Fruit fly (Drosophila melanogaster) whole organism, embryonic: ENCODE measurements around the gene Stat92E.

Source experiments
- CG10366 ChIP-seq: fragments of 200-800 bp; sonication (Bioruptor generic); IDR thresholded peaks from 2 replicates; pipeline ENCODE4 v1.3.6; 2022; ENCODE audit warnings: missing biosample characterization, missing genetic modification characterization
- CG10431 ChIP-seq: fragments of 200-800 bp; sonication (Bioruptor generic); optimal IDR thresholded peaks from 3 replicates; lab custom pipeline; 2018; ENCODE audit warnings: missing biosample characterization, mild to moderate bottlenecking, missing genetic modification characterization
- CG12071 ChIP-seq: fragments of 200-800 bp; sonication (Bioruptor generic); optimal IDR thresholded peaks from 3 replicates; lab custom pipeline; 2018; ENCODE audit warnings: missing biosample characterization, mild to moderate bottlenecking, missing genetic modification characterization
- CG13123 ChIP-seq: fragments of 200-800 bp; sonication (Bioruptor generic); optimal IDR thresholded peaks from 2 replicates; lab custom pipeline; 2016; ENCODE audit warnings: missing biosample characterization, missing genetic modification characterization
- CG31224 ChIP-seq: fragments of 200-800 bp; sonication (Bioruptor generic); IDR thresholded peaks from 2 replicates; pipeline ENCODE4 v1.3.6; 2022; ENCODE audit warnings: missing biosample characterization, missing genetic modification characterization
- CG3847 ChIP-seq: fragments of 200-800 bp; sonication (Bioruptor generic); IDR thresholded peaks from 2 replicates; pipeline ENCODE4 v1.3.6; 2022; ENCODE audit warnings: missing biosample characterization, missing genetic modification characterization
- CG4617 ChIP-seq: fragments of 200-800 bp; sonication (Bioruptor generic); optimal IDR thresholded peaks from 3 replicates; lab custom pipeline; 2016; ENCODE audit warnings: missing biosample characterization, missing genetic modification characterization, borderline replicate concordance
- CG4854 ChIP-seq: fragments of 200-800 bp; sonication (Bioruptor generic); optimal IDR thresholded peaks from 2 replicates; lab custom pipeline; 2016; ENCODE audit warnings: missing biosample characterization, missing genetic modification characterization, inconsistent platforms
- CG5953 ChIP-seq: fragments of 200-800 bp; sonication (Bioruptor generic); IDR thresholded peaks from 2 replicates; pipeline ENCODE4 v1.3.6; 2022; ENCODE audit warnings: missing biosample characterization, missing genetic modification characterization
- CG6765 ChIP-seq: fragments of 200-800 bp; sonication (Bioruptor generic); optimal IDR thresholded peaks from 3 replicates; lab custom pipeline; 2017; ENCODE audit warnings: missing biosample characterization, mild to moderate bottlenecking, missing genetic modification characterization
- CG7357 ChIP-seq: fragments of 200-800 bp; sonication (Bioruptor generic); IDR thresholded peaks from 3 replicates; pipeline ENCODE4 v1.3.6; 2022; ENCODE audit warnings: missing biosample characterization, missing genetic modification characterization
- CG7928 ChIP-seq: fragments of 200-800 bp; sonication (Bioruptor generic); optimal IDR thresholded peaks from 2 replicates; lab custom pipeline; 2017; ENCODE audit warnings: missing biosample characterization, mild to moderate bottlenecking, missing genetic modification characterization
- CG7963 ChIP-seq: fragments of 200-800 bp; sonication (Bioruptor generic); IDR thresholded peaks from 3 replicates; pipeline ENCODE4 v1.3.6; 2022; ENCODE audit warnings: missing biosample characterization, missing genetic modification characterization; ENCODE audit not compliant: partially characterized antibody
- CG9609 ChIP-seq: fragments of 200-800 bp; sonication (Bioruptor generic); optimal IDR thresholded peaks from 3 replicates; lab custom pipeline; 2016; ENCODE audit warnings: missing biosample characterization, missing genetic modification characterization
- CG9932 ChIP-seq: fragments of 200-800 bp; sonication (Bioruptor generic); IDR thresholded peaks from 2 replicates; pipeline ENCODE4 v1.3.6; 2022; ENCODE audit warnings: missing biosample characterization, missing genetic modification characterization
- Deaf1 ChIP-seq: fragments of 200-800 bp; optimal IDR thresholded peaks from 3 replicates; lab custom pipeline; 2019; ENCODE audit warnings: missing biosample characterization, mild to moderate bottlenecking, missing genetic modification characterization, moderate library complexity
- Doc2 ChIP-seq: fragments of 200-800 bp; sonication (Bioruptor generic); IDR thresholded peaks from 2 replicates; pipeline ENCODE4 v1.3.6; 2022; ENCODE audit warnings: missing biosample characterization, missing genetic modification characterization
- Eip74EF ChIP-seq, 2 experiments: fragments of 200-800 bp in 1 of 2; fragments of >200 bp in 1 of 2; sonication (Bioruptor generic) in 1 of 2; optimal IDR thresholded peaks; 2 replicates each; lab custom pipeline; 2017 to 2019; ENCODE audit warnings: missing biosample characterization in 2 of 2, missing genetic modification characterization in 2 of 2, mild to moderate bottlenecking in 1 of 2, moderate library complexity in 1 of 2
- Fer2 ChIP-seq: fragments of 200-800 bp; sonication (Bioruptor generic); optimal IDR thresholded peaks from 2 replicates; lab custom pipeline; 2018; ENCODE audit warnings: missing biosample characterization, mild to moderate bottlenecking, missing genetic modification characterization, moderate library complexity
- H15 ChIP-seq: fragments of 200-800 bp; sonication (Bioruptor generic); IDR thresholded peaks from 3 replicates; pipeline ENCODE4 v1.3.6; 2022; ENCODE audit warnings: missing biosample characterization, missing genetic modification characterization
- Hey ChIP-seq: fragments of 200-800 bp; sonication (Bioruptor generic); optimal IDR thresholded peaks from 3 replicates; lab custom pipeline; 2018; ENCODE audit warnings: missing biosample characterization, mild to moderate bottlenecking, missing genetic modification characterization
- HmgD ChIP-seq: fragments of 200-800 bp; sonication (Bioruptor generic); optimal IDR thresholded peaks from 3 replicates; lab custom pipeline; 2016; ENCODE audit warnings: missing biosample characterization, missing genetic modification characterization
- HmgZ ChIP-seq: fragments of 200-800 bp; sonication (Bioruptor generic); optimal IDR thresholded peaks from 2 replicates; lab custom pipeline; 2018; ENCODE audit warnings: missing biosample characterization, mild to moderate bottlenecking, missing genetic modification characterization
- Hmr ChIP-seq: fragments of 200-800 bp; sonication (Bioruptor generic); optimal IDR thresholded peaks from 3 replicates; lab custom pipeline; 2017; ENCODE audit warnings: mild to moderate bottlenecking, missing biosample characterization, missing genetic modification reagents, missing genetic modification characterization
- Hr3 ChIP-seq: fragments of 200-800 bp; sonication (Bioruptor generic); optimal IDR thresholded peaks from 3 replicates; lab custom pipeline; 2016; ENCODE audit warnings: missing biosample characterization, missing genetic modification characterization
- MTF-1 ChIP-seq: fragments of 200-800 bp; sonication (Bioruptor generic); optimal IDR thresholded peaks from 2 replicates; lab custom pipeline; 2018; ENCODE audit warnings: missing biosample characterization, mild to moderate bottlenecking, missing genetic modification characterization, borderline replicate concordance
- Max ChIP-seq: fragments of 200-800 bp; sonication (Bioruptor generic); optimal IDR thresholded peaks from 2 replicates; lab custom pipeline; 2016; ENCODE audit warnings: missing biosample characterization, mild to moderate bottlenecking, missing genetic modification characterization
- Pdp1 ChIP-seq, 2 experiments: fragments of 200-800 bp; sonication (Bioruptor generic); optimal IDR thresholded peaks; 3 replicates each; lab custom pipeline; 2016; ENCODE audit warnings: missing biosample characterization in 2 of 2, missing genetic modification characterization in 2 of 2, mild to moderate bottlenecking in 1 of 2, moderate library complexity in 1 of 2
- Six4 ChIP-seq: fragments of 200-800 bp; sonication (Bioruptor generic); optimal IDR thresholded peaks from 2 replicates; lab custom pipeline; 2016; ENCODE audit warnings: missing biosample characterization, missing genetic modification characterization
- Xrp1 ChIP-seq: fragments of 200-800 bp; sonication (Bioruptor generic); IDR thresholded peaks from 2 replicates; pipeline ENCODE4 v1.3.6; 2022; ENCODE audit warnings: missing biosample characterization, missing genetic modification characterization
- YL-1 ChIP-seq: fragments of 200-800 bp; sonication (Bioruptor generic); optimal IDR thresholded peaks from 3 replicates; lab custom pipeline; 2017; ENCODE audit warnings: missing biosample characterization, mild to moderate bottlenecking, missing genetic modification characterization
- ab ChIP-seq: fragments of 200-800 bp; sonication (Bioruptor generic); optimal IDR thresholded peaks from 2 replicates; lab custom pipeline; 2016; ENCODE audit warnings: missing biosample characterization, missing genetic modification characterization
- ara ChIP-seq: fragments of 200-800 bp; sonication (Bioruptor generic); IDR thresholded peaks from 2 replicates; pipeline ENCODE4 v1.3.6; 2022; ENCODE audit warnings: missing biosample characterization, missing genetic modification characterization
- az2 ChIP-seq: fragments of 200-800 bp; sonication (Bioruptor generic); optimal IDR thresholded peaks from 3 replicates; lab custom pipeline; 2016; ENCODE audit warnings: missing biosample characterization, missing genetic modification characterization
- bigmax ChIP-seq: fragments of 200-800 bp; sonication (Bioruptor generic); optimal IDR thresholded peaks from 2 replicates; lab custom pipeline; 2018; ENCODE audit warnings: missing biosample characterization, mild to moderate bottlenecking, missing genetic modification characterization
- cad ChIP-seq: fragments of >200 bp; optimal IDR thresholded peaks from 2 replicates; lab custom pipeline; 2017; ENCODE audit warnings: missing biosample characterization, missing genetic modification characterization
- croc ChIP-seq: fragments of 200-800 bp; sonication (Bioruptor generic); conservative IDR thresholded peaks from 3 replicates; pipeline ENCODE4 v1.3.6; 2022; ENCODE audit warnings: missing biosample characterization, missing genetic modification characterization
- gro ChIP-seq: fragments of 200-800 bp; sonication (Bioruptor generic); optimal IDR thresholded peaks from 2 replicates; lab custom pipeline; 2016; ENCODE audit warnings: missing biosample characterization, missing genetic modification characterization
- hkb ChIP-seq, 2 experiments: fragments of 200-800 bp in 1 of 2; fragments of >200 bp in 1 of 2; sonication (Bioruptor generic) in 1 of 2; IDR thresholded peaks in 1 of 2; optimal IDR thresholded peaks in 1 of 2; 2 replicates each; pipeline versions ENCODE4 v1.3.6 to Lab custom; 2017 to 2022; ENCODE audit warnings: missing biosample characterization in 1 of 2, missing genetic modification characterization in 1 of 2
- insv ChIP-seq, 2 experiments: fragments of 200-800 bp; sonication (Bioruptor generic); optimal IDR thresholded peaks; 3 replicates each; lab custom pipeline; 2016 to 2018; ENCODE audit warnings: missing biosample characterization in 2 of 2, missing genetic modification characterization in 2 of 2
- inv ChIP-seq: fragments of 200-800 bp; sonication (Bioruptor generic); IDR thresholded peaks from 2 replicates; pipeline ENCODE4 v1.3.6; 2022; ENCODE audit warnings: missing biosample characterization, missing genetic modification characterization; ENCODE audit not compliant: partially characterized antibody
- lbe ChIP-seq: fragments of 200-800 bp; sonication (Bioruptor generic); optimal IDR thresholded peaks from 2 replicates; lab custom pipeline; 2016; ENCODE audit warnings: missing biosample characterization, mild to moderate bottlenecking, missing genetic modification characterization
- lov ChIP-seq, 2 experiments: fragments of 200-800 bp in 1 of 2; fragments of >200 bp in 1 of 2; sonication (Bioruptor generic) in 1 of 2; IDR thresholded peaks in 1 of 2; optimal IDR thresholded peaks in 1 of 2; 2 replicates in 1 of 2; 3 replicates in 1 of 2; pipeline versions ENCODE4 v1.3.6 to Lab custom; 2017 to 2022; ENCODE audit warnings: missing biosample characterization in 1 of 2, missing genetic modification characterization in 1 of 2
- nerfin-2 ChIP-seq: fragments of 200-800 bp; sonication (Bioruptor generic); IDR thresholded peaks from 2 replicates; pipeline ENCODE4 v1.3.6; 2022; ENCODE audit warnings: missing biosample characterization, missing genetic modification characterization; ENCODE audit not compliant: partially characterized antibody
- oc ChIP-seq: fragments of 200-800 bp; sonication (Bioruptor generic); optimal IDR thresholded peaks from 2 replicates; lab custom pipeline; 2018; ENCODE audit warnings: missing biosample characterization, mild to moderate bottlenecking, missing genetic modification characterization, moderate library complexity
- run ChIP-seq: fragments of 200-800 bp; sonication (Bioruptor generic); optimal IDR thresholded peaks from 3 replicates; lab custom pipeline; 2018; ENCODE audit warnings: missing biosample characterization, mild to moderate bottlenecking, missing genetic modification characterization
- toy ChIP-seq: fragments of 200-800 bp; sonication (Bioruptor generic); IDR thresholded peaks from 2 replicates; pipeline ENCODE4 v1.3.6; 2022; ENCODE audit warnings: missing biosample characterization, missing genetic modification characterization

Stat92E gene

dm6 chr3R:20587630-20588479 is 35.7 kb upstream of the Stat92E start, which contains the start of gene Septin2 (continued):
- peak; percentile 27 for TF ChIP-seq CG9609 (GFP tag; lab: Kevin White, UChicago)
- no peak for TF ChIP-seq CG9932
- no peak for TF ChIP-seq Hey
- TF ChIP-seq CG10431 (GFP tag; lab: Kevin White, UChicago), result peak; percentile 74
- TF ChIP-seq H15 (GFP tag; lab: Robert Waterston, UW), result no peak
- no peak for TF ChIP-seq bigmax
- TF ChIP-seq CG12071 (GFP tag; lab: Kevin White, UChicago), result peak; percentile 77
- TF ChIP-seq Pdp1 (GFP tag; optimal IDR thresholded peaks at IDR 0.05; lab: Kevin White, UChicago), result peak; percentile 34 to 50
- TF ChIP-seq Doc2 (GFP tag; lab: Robert Waterston, UW), result no peak
- TF ChIP-seq lbe, result peak; percentile 85
- peak; percentile 57; the same call in 1 of the 3 replicates for TF ChIP-seq croc (GFP tag; lab: Robert Waterston, UW)
- TF ChIP-seq Max (GFP tag; lab: Kevin White, UChicago), result peak; percentile 81
- TF ChIP-seq ara, result peak; percentile 77
- TF ChIP-seq inv (GFP tag; lab: Robert Waterston, UW), result no peak
- no peak for TF ChIP-seq cad
- no peak for TF ChIP-seq CG31224 (GFP tag; lab: Robert Waterston, UW)
- peak in 1 of 2 experiments; percentile 83 for TF ChIP-seq Eip74EF (GFP tag; optimal IDR thresholded peaks at IDR 0.05; lab: Kevin White, UChicago)
- peak; percentile 19 for TF ChIP-seq HmgZ (tag; lab: Kevin White, UChicago)
- TF ChIP-seq ab (GFP tag; lab: Kevin White, UChicago), result no peak
- peak; percentile 68 for TF ChIP-seq Hmr
- TF ChIP-seq CG7963, result peak; percentile 21; the same call in 1 of the 3 replicates
- TF ChIP-seq CG6765 (GFP tag; lab: Kevin White, UChicago), result no peak
- TF ChIP-seq Fer2, result no peak
- TF ChIP-seq toy (GFP tag; lab: Robert Waterston, UW), result no peak
- TF ChIP-seq insv (GFP tag; optimal IDR thresholded peaks at IDR 0.05; lab: Kevin White, UChicago), result peak in 1 of 2 experiments; percentile 21
- TF ChIP-seq CG4617 (GFP tag; lab: Kevin White, UChicago), result no peak
- peak; percentile 23 for TF ChIP-seq CG13123 (GFP tag; lab: Kevin White, UChicago)
- peak; percentile 47 for TF ChIP-seq Deaf1 (tag; lab: Kevin White, UChicago)
- TF ChIP-seq Hr3, result peak; percentile 74
- TF ChIP-seq run, result peak; percentile 65
- no peak for TF ChIP-seq oc (tag; lab: Kevin White, UChicago)
- TF ChIP-seq Six4 (GFP tag; lab: Kevin White, UChicago), result peak; percentile 81
- no peak for TF ChIP-seq CG7928 (GFP tag; lab: Kevin White, UChicago)
- no peak for TF ChIP-seq gro
- TF ChIP-seq CG5953 (GFP tag; lab: Robert Waterston, UW), result 0 out of 2 replicates have a peak, but pooled peaks have one; percentile 13
- peak; percentile 82 for TF ChIP-seq az2 (GFP tag; lab: Kevin White, UChicago)
- TF ChIP-seq nerfin-2 (GFP tag; lab: Robert Waterston, UW), result no peak
- peak; percentile 65 for TF ChIP-seq CG4854 (GFP tag; lab: Kevin White, UChicago)
- 0 out of 3 replicates have a peak, but pooled peaks have one; percentile 49 for TF ChIP-seq CG7357 (GFP tag; lab: Robert Waterston, UW)
- peak; percentile 49; the same call in 1 of the 2 replicates for TF ChIP-seq CG10366 (GFP tag; lab: Robert Waterston, UW)
- TF ChIP-seq hkb (optimal IDR thresholded peaks at IDR 0.05; lab: Kevin White, UChicago), result no peak
- TF ChIP-seq hkb (GFP tag; IDR thresholded peaks at IDR 0.05; lab: Robert Waterston, UW), result peak; percentile 82
- peak; percentile 75 for TF ChIP-seq Xrp1 (GFP tag; lab: Robert Waterston, UW)
- TF ChIP-seq lov (optimal IDR thresholded peaks at IDR 0.05; lab: Kevin White, UChicago), result no peak
- TF ChIP-seq lov (GFP tag; IDR thresholded peaks at IDR 0.05; lab: Robert Waterston, UW), result 0 out of 3 replicates have a peak, but pooled peaks have one; percentile 21
- TF ChIP-seq YL-1 (GFP tag; lab: Kevin White, UChicago), result no peak
- TF ChIP-seq CG3847 (GFP tag; lab: Robert Waterston, UW), result no peak
- TF ChIP-seq MTF-1, result peak; percentile 65
- TF ChIP-seq HmgD (GFP tag; lab: Kevin White, UChicago), result no peak
